Worm (Caenorhabditis elegans) whole organism, late embryonic: ENCODE results near the gene nhr-17.

Experiments
- ceh-48 ChIP-seq: sonication (generic microtip); optimal IDR thresholded peaks from 2 replicates; lab custom pipeline; 2016; ENCODE audit warnings: missing genetic modification characterization, inconsistent platforms, missing compliant biosample characterization
- dmd-4 ChIP-seq: sonication (generic microtip); optimal IDR thresholded peaks from 2 replicates; lab custom pipeline; 2016; ENCODE audit warnings: borderline replicate concordance, missing genetic modification characterization, missing compliant biosample characterization
- hlh-13 ChIP-seq: fragments of 200-800 bp; sonication (Bioruptor generic); optimal IDR thresholded peaks from 2 replicates; lab custom pipeline; 2018; ENCODE audit warnings: mild to moderate bottlenecking, missing genetic modification characterization, missing compliant biosample characterization
- nhr-11 ChIP-seq: fragments of 150-350 bp; optimal IDR thresholded peaks from 2 replicates; lab custom pipeline; 2014; ENCODE audit warnings: missing biosample characterization, missing genetic modification characterization
- odd-2 ChIP-seq: sonication (generic microtip); optimal IDR thresholded peaks from 2 replicates; lab custom pipeline; 2017; ENCODE audit warnings: antibody characterized with exemption, mild to moderate bottlenecking, missing genetic modification characterization, missing compliant biosample characterization
- pag-3 ChIP-seq: sonication (generic microtip); optimal IDR thresholded peaks from 2 replicates; lab custom pipeline; 2016; ENCODE audit warnings: missing compliant biosample characterization, missing genetic modification characterization, borderline replicate concordance
- pax-1 ChIP-seq: fragments of 150-350 bp; optimal IDR thresholded peaks from 2 replicates; lab custom pipeline; 2014; ENCODE audit warnings: missing biosample characterization, missing genetic modification characterization
- pha-2 ChIP-seq: sonication (generic microtip); optimal IDR thresholded peaks from 2 replicates; lab custom pipeline; 2017; ENCODE audit warnings: mild to moderate bottlenecking, missing genetic modification characterization, missing compliant biosample characterization
- rnt-1 ChIP-seq: sonication (generic microtip); optimal IDR thresholded peaks from 2 replicates; lab custom pipeline; 2016; ENCODE audit warnings: missing genetic modification characterization, missing compliant biosample characterization
- sox-2 ChIP-seq: fragments of 200-800 bp; sonication (Bioruptor generic); IDR thresholded peaks from 2 replicates; pipeline ENCODE4 v1.3.6; 2022; ENCODE audit warnings: missing genetic modification reagents, missing genetic modification characterization, missing compliant biosample characterization
- tbx-2 ChIP-seq: sonication (generic microtip); optimal IDR thresholded peaks from 2 replicates; lab custom pipeline; 2016; ENCODE audit warnings: missing genetic modification characterization, missing compliant biosample characterization
- unc-55 ChIP-seq: sonication (generic microtip); optimal IDR thresholded peaks from 2 replicates; lab custom pipeline; 2017; ENCODE audit warnings: missing biosample characterization, missing genetic modification reagents, missing genetic modification characterization

DNA sequence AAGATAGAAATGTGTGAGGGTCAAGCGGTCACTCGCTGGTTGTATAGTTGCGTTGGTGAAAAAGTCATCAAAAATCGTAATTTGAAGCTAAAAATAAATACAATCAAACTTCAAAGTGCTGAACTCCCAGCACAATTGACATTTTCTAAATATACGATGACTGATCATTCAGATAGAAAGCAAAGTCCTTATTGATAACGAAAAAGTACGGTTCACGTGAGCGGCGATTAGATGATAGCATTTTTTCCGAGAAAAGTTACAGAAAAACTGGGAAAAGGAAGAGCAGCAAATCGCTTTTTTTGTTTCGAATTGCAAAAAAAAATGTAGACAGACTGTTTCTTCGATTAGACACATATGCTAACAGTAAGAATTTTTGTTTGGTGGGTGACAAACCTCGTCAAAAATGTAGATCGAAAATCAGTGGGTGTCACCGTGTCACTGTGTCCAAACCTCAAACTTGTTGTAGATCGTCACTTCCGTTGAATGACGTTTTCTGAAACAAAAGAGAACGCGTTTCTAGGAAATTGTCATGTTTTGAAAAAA is 33.7 kb downstream of the nhr-17 start, which contains the start of gene ivns-1:
- TF ChIP-seq tbx-2 (tag; lab: Kevin White, UChicago) (no peak), odd-2 (tag; lab: Kevin White, UChicago) (no peak), dmd-4 (no peak), unc-55 (GFP tag; lab: Kevin White, UChicago) (no peak), sox-2 (GFP tag; lab: Robert Waterston, UW) (no peak), rnt-1 (tag; lab: Kevin White, UChicago) (no peak), hlh-13 (no peak), pag-3 (tag; lab: Kevin White, UChicago) (no peak), ceh-48 (tag; lab: Kevin White, UChicago) (no peak), pax-1 (tag; lab: Kevin White, UChicago) (no peak), nhr-11 (tag; lab: Kevin White, UChicago) (no peak), pha-2 (tag; lab: Kevin White, UChicago) (no peak)
